Worm (Caenorhabditis elegans) whole organism, early embryonic: ENCODE results near the gene ire-1.

Source experiments
- B0310.2 ChIP-seq: sonication (generic microtip); optimal IDR thresholded peaks from 2 replicates; lab custom pipeline; 2016; ENCODE audit warnings: mild to moderate bottlenecking, missing genetic modification characterization, missing compliant biosample characterization
- F13C5.2 ChIP-seq: sonication (generic microtip); optimal IDR thresholded peaks from 2 replicates; lab custom pipeline; 2017; ENCODE audit warnings: mild to moderate bottlenecking, missing genetic modification characterization, inconsistent platforms, missing compliant biosample characterization
- aly-1 ChIP-seq: sonication (generic microtip); optimal IDR thresholded peaks from 2 replicates; lab custom pipeline; 2016; ENCODE audit warnings: missing genetic modification characterization, missing compliant biosample characterization
- ama-1 ChIP-seq: fragments of 150-350 bp; optimal IDR thresholded peaks from 2 replicates; lab custom pipeline; 2014
- ceh-13 ChIP-seq: fragments of 200-800 bp; sonication (Bioruptor generic); optimal IDR thresholded peaks from 2 replicates; lab custom pipeline; 2018; ENCODE audit warnings: mild to moderate bottlenecking, missing genetic modification characterization, missing compliant biosample characterization
- ceh-36 ChIP-seq: sonication (generic microtip); optimal IDR thresholded peaks from 2 replicates; lab custom pipeline; 2016; ENCODE audit warnings: missing genetic modification characterization, inconsistent platforms, missing compliant biosample characterization
- ets-7 ChIP-seq: sonication (generic microtip); optimal IDR thresholded peaks from 2 replicates; lab custom pipeline; 2016; ENCODE audit warnings: missing genotype, missing genetic modification characterization, missing compliant biosample characterization
- flt-1 ChIP-seq: fragments of 200-800 bp; sonication (Bioruptor generic); IDR thresholded peaks from 2 replicates; pipeline ENCODE4 v1.3.6; 2022; ENCODE audit warnings: missing genetic modification characterization, missing compliant biosample characterization
- hmbx-1 ChIP-seq: sonication (generic microtip); optimal IDR thresholded peaks from 2 replicates; lab custom pipeline; 2016; ENCODE audit warnings: mild to moderate bottlenecking, missing genetic modification characterization, missing compliant biosample characterization
- hmg-4 ChIP-seq: fragments of 200-800 bp; sonication (Bioruptor generic); optimal IDR thresholded peaks from 2 replicates; lab custom pipeline; 2018; ENCODE audit warnings: mild to moderate bottlenecking, missing genetic modification characterization, missing compliant biosample characterization
- hnd-1 ChIP-seq: sonication (generic microtip); optimal IDR thresholded peaks from 2 replicates; lab custom pipeline; 2016; ENCODE audit warnings: missing genetic modification characterization, missing compliant biosample characterization
- pes-1 ChIP-seq: fragments of 200-800 bp; sonication (Bioruptor generic); IDR thresholded peaks from 2 replicates; pipeline ENCODE4 v1.3.6; 2022; ENCODE audit warnings: missing genetic modification reagents, missing genetic modification characterization, missing compliant biosample characterization
- scrt-1 ChIP-seq: fragments of 200-800 bp; sonication (Bioruptor generic); IDR thresholded peaks from 2 replicates; pipeline ENCODE4 v1.3.6; 2022; ENCODE audit warnings: missing genetic modification characterization, missing compliant biosample characterization
- sea-1 ChIP-seq: fragments of 200-800 bp; sonication (Bioruptor generic); conservative IDR thresholded peaks from 2 replicates; pipeline ENCODE4 v1.3.6; 2022; ENCODE audit warnings: missing genetic modification characterization, missing compliant biosample characterization
- tbx-11 ChIP-seq: fragments of 200-800 bp; sonication (Bioruptor generic); IDR thresholded peaks from 2 replicates; pipeline ENCODE4 v1.3.6; 2022; ENCODE audit warnings: missing genetic modification characterization, missing compliant biosample characterization
- tbx-37 ChIP-seq: fragments of 200-800 bp; sonication (Bioruptor generic); conservative IDR thresholded peaks from 2 replicates; pipeline ENCODE4 v1.3.6; 2022; ENCODE audit warnings: missing genetic modification reagents, missing genetic modification characterization, missing compliant biosample characterization
- tra-4 ChIP-seq: sonication (generic microtip); optimal IDR thresholded peaks from 2 replicates; lab custom pipeline; 2017; ENCODE audit warnings: missing genetic modification characterization, missing compliant biosample characterization

Gene ire-1

DNA sequence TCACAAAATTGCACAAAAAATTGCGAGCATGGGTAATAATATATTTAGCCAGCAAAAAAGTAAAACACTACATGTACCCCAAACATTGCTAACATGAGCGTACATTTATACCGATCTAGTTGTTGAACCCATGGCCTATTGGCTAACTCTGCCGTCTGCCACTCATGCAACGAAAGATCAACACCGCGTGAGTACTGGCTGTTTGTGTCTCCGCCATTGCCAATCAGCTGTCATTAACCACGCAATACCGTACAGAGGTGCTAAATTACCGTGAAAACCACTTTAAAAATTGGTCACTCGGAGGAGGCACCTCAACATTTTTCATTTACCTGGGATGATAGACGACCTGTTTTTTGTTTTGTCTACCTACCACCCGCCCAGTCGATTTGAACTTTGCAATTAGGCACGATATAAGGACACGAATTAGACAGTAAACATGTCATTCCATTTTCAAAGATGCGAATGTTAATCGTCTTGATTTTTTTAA is 49.3 kb downstream of the ire-1 start, which contains the start of gene K02C4.2:
TSS of gene K02C4.2 (plus strand) at position 437 of the 487 bp plus-strand sequence.
- peak; percentile 22 for TF ChIP-seq hmbx-1 (tag; lab: Kevin White, UChicago)
- peak; percentile 22 for TF ChIP-seq F13C5.2 (tag; lab: Kevin White, UChicago)
- peak; percentile 26 for TF ChIP-seq B0310.2
- peak; percentile 42 for TF ChIP-seq tra-4 (tag; lab: Kevin White, UChicago)
- peak; percentile 79 for TF ChIP-seq flt-1 (GFP tag; lab: Robert Waterston, UW)
- TF ChIP-seq scrt-1, result peak; percentile 80
- no peak for TF ChIP-seq ets-7
- peak; percentile 75 for TF ChIP-seq tbx-11
- peak; percentile 89 for TF ChIP-seq hmg-4
- no peak for TF ChIP-seq ama-1 (lab: Kevin White, UChicago)
- TF ChIP-seq pes-1 (GFP tag; lab: Robert Waterston, UW), result no peak; the same call in 1 of the 2 replicates
- TF ChIP-seq tbx-37, result peak; percentile 69
- TF ChIP-seq ceh-13, result peak; percentile 59
- TF ChIP-seq hnd-1 (tag; lab: Kevin White, UChicago), result peak; percentile 51
- peak; percentile 81 for TF ChIP-seq sea-1 (GFP tag; lab: Robert Waterston, UW)
- peak; percentile 81 for TF ChIP-seq aly-1 (tag; lab: Kevin White, UChicago)
- TF ChIP-seq ceh-36 (tag; lab: Kevin White, UChicago), result peak; percentile 44

ce11 chrII:8074058-8074457 is 50.7 kb downstream of the ire-1 start:
- TF ChIP-seq hmbx-1 (tag; lab: Kevin White, UChicago), result no peak
- TF ChIP-seq aly-1 (tag; lab: Kevin White, UChicago), result no peak
- TF ChIP-seq flt-1 (GFP tag; lab: Robert Waterston, UW), result no peak
- no peak for TF ChIP-seq tbx-11
- no peak for TF ChIP-seq sea-1 (GFP tag; lab: Robert Waterston, UW)
- no peak for TF ChIP-seq ama-1 (lab: Kevin White, UChicago)
- TF ChIP-seq pes-1 (GFP tag; lab: Robert Waterston, UW), result no peak
- no peak for TF ChIP-seq hmg-4
- no peak for TF ChIP-seq tra-4 (tag; lab: Kevin White, UChicago)
- no peak for TF ChIP-seq hnd-1 (tag; lab: Kevin White, UChicago)
- no peak for TF ChIP-seq B0310.2
- TF ChIP-seq tbx-37, result no peak
- no peak for TF ChIP-seq ceh-36 (tag; lab: Kevin White, UChicago)

DNA sequence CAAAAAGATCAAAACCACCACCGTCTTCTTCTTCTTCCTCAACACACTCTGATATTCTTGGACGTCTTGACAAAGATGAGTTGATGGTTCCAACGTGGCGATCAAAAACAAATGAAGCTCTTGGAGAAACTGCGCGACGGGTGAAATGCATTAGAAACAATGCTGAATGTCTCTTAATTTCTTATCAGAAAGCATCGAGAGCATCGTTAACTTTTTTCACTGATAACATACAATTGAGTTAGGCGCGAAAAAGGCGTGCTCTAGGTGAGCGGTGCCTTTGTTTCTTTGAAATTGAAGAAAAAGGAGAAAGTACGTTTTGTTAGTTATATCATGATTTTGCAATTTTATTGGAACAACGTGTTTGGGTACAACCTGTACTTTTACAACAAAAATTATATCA is 51.5 kb downstream of the ire-1 start, which contains the start of gene gpcp-2:
TSS of gene gpcp-2 (minus strand) at position 153 of the 400 bp plus-strand sequence.
- TF ChIP-seq F13C5.2 (tag; lab: Kevin White, UChicago) (no peak), pes-1 (GFP tag; lab: Robert Waterston, UW) (no peak), B0310.2 (no peak), tbx-11 (no peak), hmg-4 (no peak), ets-7 (no peak), hnd-1 (tag; lab: Kevin White, UChicago) (no peak), flt-1 (GFP tag; lab: Robert Waterston, UW) (no peak), ama-1 (lab: Kevin White, UChicago) (no peak), ceh-13 (no peak), tra-4 (tag; lab: Kevin White, UChicago) (no peak), sea-1 (GFP tag; lab: Robert Waterston, UW) (no peak), hmbx-1 (tag; lab: Kevin White, UChicago) (no peak), scrt-1 (no peak), aly-1 (tag; lab: Kevin White, UChicago) (no peak), tbx-37 (no peak), ceh-36 (tag; lab: Kevin White, UChicago) (no peak)

- TF ChIP-seq B0310.2 (no peak), F13C5.2 (tag; lab: Kevin White, UChicago) (no peak), aly-1 (tag; lab: Kevin White, UChicago) (no peak), hnd-1 (tag; lab: Kevin White, UChicago) (no peak), tbx-11 (no peak), ceh-13 (no peak), sea-1 (GFP tag; lab: Robert Waterston, UW) (no peak), tbx-37 (no peak), ets-7 (no peak), pes-1 (GFP tag; lab: Robert Waterston, UW) (no peak), ama-1 (lab: Kevin White, UChicago) (no peak), hmg-4 (no peak), flt-1 (GFP tag; lab: Robert Waterston, UW) (no peak), tra-4 (tag; lab: Kevin White, UChicago) (no peak), scrt-1 (no peak), ceh-36 (tag; lab: Kevin White, UChicago) (no peak), hmbx-1 (tag; lab: Kevin White, UChicago) (no peak)
Observed at ce11 chrII:8071801-8072544, 52.7 kb downstream of the ire-1 start.

DNA sequence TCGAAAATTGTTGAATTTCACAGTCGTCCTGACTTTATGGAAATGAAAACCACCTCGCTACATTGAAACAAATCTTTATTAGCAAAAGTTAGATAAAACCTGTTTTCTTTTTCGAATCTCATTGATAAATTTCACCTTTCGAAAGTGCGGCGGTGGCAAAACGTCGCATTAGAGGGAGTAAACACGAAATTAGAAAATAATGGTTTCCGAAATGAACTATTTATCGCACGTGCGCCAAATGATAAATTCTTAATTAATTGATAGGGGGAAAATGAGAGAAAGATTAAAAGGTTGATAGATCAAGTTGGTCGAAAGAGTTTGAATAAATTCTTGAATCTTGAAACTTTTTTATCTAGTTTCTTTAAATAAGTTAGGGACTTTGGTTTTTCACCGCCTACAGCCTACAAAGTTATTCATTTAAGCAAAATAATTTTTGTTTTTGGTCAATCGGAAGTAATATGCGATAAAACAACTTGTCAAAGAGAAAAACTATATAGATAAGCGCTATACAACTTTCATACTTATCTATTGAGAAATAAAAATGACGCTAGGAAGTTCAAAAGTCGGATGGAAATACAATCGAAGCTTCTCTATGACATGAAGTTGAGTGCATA is 53.6 kb downstream of the ire-1 start:
- TF ChIP-seq hmg-4 (no peak), ceh-36 (tag; lab: Kevin White, UChicago) (no peak), F13C5.2 (tag; lab: Kevin White, UChicago) (no peak), ets-7 (no peak), hnd-1 (tag; lab: Kevin White, UChicago) (no peak), ama-1 (lab: Kevin White, UChicago) (no peak), tbx-37 (no peak), aly-1 (tag; lab: Kevin White, UChicago) (no peak), scrt-1 (no peak), hmbx-1 (tag; lab: Kevin White, UChicago) (no peak), tra-4 (tag; lab: Kevin White, UChicago) (no peak), tbx-11 (no peak), pes-1 (GFP tag; lab: Robert Waterston, UW) (no peak), flt-1 (GFP tag; lab: Robert Waterston, UW) (no peak), B0310.2 (no peak), ceh-13 (no peak)

ce11 chrII:8065985-8066384 is 58.7 kb downstream of the ire-1 start, which contains the start of gene pdha-1:
Gene pdha-1, plus strand, starts transcription at chrII:8066285.
- TF ChIP-seq flt-1 (GFP tag; lab: Robert Waterston, UW) (no peak), scrt-1 (no peak), B0310.2 (no peak), F13C5.2 (tag; lab: Kevin White, UChicago) (no peak), tbx-11 (no peak), pes-1 (GFP tag; lab: Robert Waterston, UW) (no peak), ets-7 (no peak)
